Worm (Caenorhabditis elegans): ENCODE results near the gene K03B4.1.

- TF ChIP-seq ama-1 (optimal IDR thresholded peaks at IDR 0.05) = no peak
- TF ChIP-seq ama-1 (GFP tag; optimal IDR thresholded peaks at IDR 0.05) = no peak
- TF ChIP-seq lin-54 (GFP tag; optimal IDR thresholded peaks at IDR 0.05) = no peak
- TF ChIP-seq pha-4 (tag; optimal IDR thresholded peaks at IDR 0.05) = no peak
- no peak for TF ChIP-seq xnd-1 (tag; optimal IDR thresholded peaks at IDR 0.05)
- TF ChIP-seq ets-4 (GFP tag; optimal IDR thresholded peaks at IDR 0.05) = no peak
These were observed 37.6 kb upstream of the K03B4.1 start for ce11 chrV:4651480-4651879.
